Worm (Caenorhabditis elegans): ENCODE results near the gene ttbk-7.

DNA sequence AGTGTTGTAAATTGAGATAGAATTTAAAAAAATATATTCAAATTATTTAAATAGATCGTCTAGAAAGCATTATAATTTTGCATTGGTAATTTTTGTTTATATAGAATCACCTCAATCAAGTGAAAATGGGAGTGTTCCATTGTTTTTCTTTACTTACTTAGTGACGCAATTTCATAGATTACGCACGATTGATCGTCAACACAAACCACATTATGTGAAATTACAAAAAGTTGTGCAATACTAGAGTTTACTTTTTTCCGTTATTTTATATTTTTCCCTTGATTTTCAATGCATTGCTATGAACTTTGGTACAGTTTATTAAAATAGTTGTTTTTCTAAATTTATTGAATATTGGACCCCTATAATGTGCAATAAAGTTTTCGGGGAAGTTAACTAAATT, 43.8 kb upstream of the ttbk-7 start, which contains the start of gene T16G1.5:
- no peak for TF ChIP-seq ceh-13 (GFP tag; optimal IDR thresholded peaks at IDR 0.05)
- TF ChIP-seq sea-1 (GFP tag; conservative IDR thresholded peaks at IDR 0.05): no peak
- TF ChIP-seq tbx-37 (GFP tag; conservative IDR thresholded peaks at IDR 0.05): no peak
- TF ChIP-seq ama-1 (optimal IDR thresholded peaks at IDR 0.05): no peak
- TF ChIP-seq aly-1 (tag; optimal IDR thresholded peaks at IDR 0.05): no peak
- TF ChIP-seq flt-1 (GFP tag; IDR thresholded peaks at IDR 0.05): no peak
- no peak for TF ChIP-seq tra-4 (tag; optimal IDR thresholded peaks at IDR 0.05)
- no peak for TF ChIP-seq hmbx-1 (tag; optimal IDR thresholded peaks at IDR 0.05)
- TF ChIP-seq B0310.2 (tag; optimal IDR thresholded peaks at IDR 0.05): no peak
- no peak for TF ChIP-seq F13C5.2 (tag; optimal IDR thresholded peaks at IDR 0.05)
- no peak for TF ChIP-seq ceh-36 (tag; optimal IDR thresholded peaks at IDR 0.05)
- TF ChIP-seq pes-1 (GFP tag; IDR thresholded peaks at IDR 0.05): no peak
- TF ChIP-seq scrt-1 (GFP tag; IDR thresholded peaks at IDR 0.05): no peak
- TF ChIP-seq tbx-11 (GFP tag; IDR thresholded peaks at IDR 0.05): no peak
